Fruit fly (Drosophila melanogaster): ENCODE data around the gene bbx.

The bbx gene

DNA sequence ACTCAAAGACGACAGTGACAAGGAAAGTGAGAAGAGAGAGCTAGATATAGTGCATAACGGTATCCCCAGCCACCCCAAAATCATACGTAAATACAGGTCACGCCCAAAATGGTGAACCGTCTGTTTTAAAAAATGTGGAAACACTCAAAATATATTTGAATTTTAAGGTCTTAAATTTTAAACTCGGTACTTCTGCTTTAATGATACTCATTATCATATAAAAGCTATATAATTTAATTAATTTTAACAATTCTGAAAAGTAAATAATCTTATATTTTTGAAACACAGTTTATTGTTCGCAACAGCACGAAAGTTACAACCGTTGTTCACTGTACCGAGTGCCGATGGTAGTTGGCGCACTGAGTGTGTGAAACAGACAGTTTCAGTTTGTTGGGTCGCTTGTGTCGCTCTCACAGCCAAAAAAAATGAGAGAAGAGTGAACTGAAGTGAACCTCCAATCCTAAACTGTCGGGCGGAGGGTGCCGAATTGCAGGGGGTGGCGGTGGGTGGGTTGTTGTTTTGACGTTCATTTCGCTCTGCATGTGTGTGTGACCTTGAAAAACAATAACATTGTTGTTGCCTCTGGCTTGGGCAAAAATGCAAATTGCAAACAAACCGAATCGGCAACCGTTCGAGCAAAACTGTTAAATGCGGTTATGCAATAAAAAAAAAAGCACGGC is 3.6 kb downstream of the bbx start (continued):
- TF ChIP-seq CG9797 (GFP tag; optimal IDR thresholded peaks at IDR 0.05) (peak; percentile 6), Optix (GFP tag; IDR thresholded peaks at IDR 0.05) (peak; percentile 70; the same call in 2 of the 3 replicates), Sry-β (GFP tag; optimal IDR thresholded peaks at IDR 0.05) (peak; percentile 46), CG18599 (GFP tag; optimal IDR thresholded peaks at IDR 0.05) (peak; percentile 97), CG4820 (GFP tag; optimal IDR thresholded peaks at IDR 0.05) (peak; percentile 83), chinmo (GFP tag; IDR thresholded peaks at IDR 0.05; ENCODE audit: partially characterized antibody) (0 out of 4 replicates have a peak, but pooled peaks have one; percentile 64), vvl (GFP tag; IDR thresholded peaks at IDR 0.05) (peak; percentile 88), CG7928 (GFP tag; optimal IDR thresholded peaks at IDR 0.05) (peak; percentile 63), Nf-YA (GFP tag; IDR thresholded peaks at IDR 0.05) (peak; percentile 56), insv (GFP tag; optimal IDR thresholded peaks at IDR 0.05) (peak in 1 of 2 experiments; percentile 69), CG11560 (tag; IDR thresholded peaks at IDR 0.05) (peak; percentile 79), gce (GFP tag; IDR thresholded peaks at IDR 0.05) (peak; percentile 40; the same call in 1 of the 3 replicates), vnd (GFP tag; IDR thresholded peaks at IDR 0.05; ENCODE audit: partially characterized antibody) (no peak), trem (tag; optimal IDR thresholded peaks at IDR 0.05) (peak; percentile 81), dysf (GFP tag; IDR thresholded peaks at IDR 0.05) (peak; percentile 94), p53 (GFP tag; optimal IDR thresholded peaks at IDR 0.05) (no peak), Awh (GFP tag; IDR thresholded peaks at IDR 0.05) (peak; percentile 83), Sox102F (GFP tag; optimal IDR thresholded peaks at IDR 0.05) (peak; percentile 94), slp2 (GFP tag; optimal IDR thresholded peaks at IDR 0.05) (peak; percentile 16), Rx (GFP tag; IDR thresholded peaks at IDR 0.05) (no peak; the same call in none of the 2 replicates), Max (GFP tag; optimal IDR thresholded peaks at IDR 0.05) (peak; percentile 76), CG5245 (GFP tag; optimal IDR thresholded peaks at IDR 0.05) (peak; percentile 61), CoRest (tag; optimal IDR thresholded peaks at IDR 0.05) (peak; percentile 96), dimm (GFP tag; IDR thresholded peaks at IDR 0.05) (peak; percentile 72), sna (GFP tag; IDR thresholded peaks at IDR 0.05; ENCODE audit: partially characterized antibody) (no peak), Sox100B (GFP tag; optimal IDR thresholded peaks at IDR 0.05) (peak; percentile 94), CG4328 (GFP tag; optimal IDR thresholded peaks at IDR 0.05) (peak; percentile 92), H15 (GFP tag; IDR thresholded peaks at IDR 0.05) (peak; percentile 76; the same call in 2 of the 3 replicates), usp (GFP tag; optimal IDR thresholded peaks at IDR 0.05) (no peak), CG17186 (GFP tag; optimal IDR thresholded peaks at IDR 0.05) (peak; percentile 33), twi (tag; optimal IDR thresholded peaks at IDR 0.05) (peak; percentile 84), ap (GFP tag; IDR thresholded peaks at IDR 0.05) (peak; percentile 57), hth (optimal IDR thresholded peaks at IDR 0.05) (no peak), corto (GFP tag; optimal IDR thresholded peaks at IDR 0.05) (peak; percentile 73), CG10959 (GFP tag; IDR thresholded peaks at IDR 0.05) (peak; percentile 59), Mrtf (GFP tag; IDR thresholded peaks at IDR 0.05) (peak; percentile 74), knrl (GFP tag; IDR thresholded peaks at IDR 0.05; ENCODE audit: partially characterized antibody) (no peak), Myb (GFP tag; optimal IDR thresholded peaks at IDR 0.05) (no peak), tin (GFP tag; optimal IDR thresholded peaks at IDR 0.05) (peak; percentile 89), Doc2 (GFP tag; IDR thresholded peaks at IDR 0.05) (peak; percentile 51; the same call in 1 of the 2 replicates), MTF-1 (GFP tag; optimal IDR thresholded peaks at IDR 0.05; ENCODE audit: borderline replicate concordance) (peak; percentile 72), caup (GFP tag; optimal IDR thresholded peaks at IDR 0.05; ENCODE audit: severe bottlenecking) (peak; percentile 90), Atf-2 (GFP tag; optimal IDR thresholded peaks at IDR 0.05) (peak; percentile 25), CG4617 (GFP tag; optimal IDR thresholded peaks at IDR 0.05; ENCODE audit: borderline replicate concordance) (peak; percentile 21), CG1602 (GFP tag; optimal IDR thresholded peaks at IDR 0.05) (peak; percentile 87), br (optimal IDR thresholded peaks at IDR 0.05) (no peak), CG5180 (GFP tag; optimal IDR thresholded peaks at IDR 0.05) (peak; percentile 83), Sin3A (optimal IDR thresholded peaks at IDR 0.05) (no peak), Dfd (GFP tag; optimal IDR thresholded peaks at IDR 0.05) (no peak), Dll (GFP tag; IDR thresholded peaks at IDR 0.05; ENCODE audit: partially characterized antibody) (no peak)

Data from whole organism, embryonic.